Worm (Caenorhabditis elegans): ENCODE results near the gene F19B10.3.

F19B10.3 gene

ce11 chrII:3641197-3641596 lies 23.4 kb upstream of the F19B10.3 start, which contains the start of gene M151.1:
M151.1 (plus strand) TSS chrII:3641497.
- TF ChIP-seq med-1 (GFP tag; optimal IDR thresholded peaks at IDR 0.05; ENCODE audit: insufficient read depth) (no peak), ref-1 (GFP tag; conservative IDR thresholded peaks at IDR 0.05) (no peak), flt-1 (GFP tag; IDR thresholded peaks at IDR 0.05) (no peak), T22C8.4 (GFP tag; IDR thresholded peaks at IDR 0.05) (no peak), tab-1 (GFP tag; IDR thresholded peaks at IDR 0.05) (no peak), cog-1 (tag; optimal IDR thresholded peaks at IDR 0.05) (no peak), ztf-23 (GFP tag; IDR thresholded peaks at IDR 0.05) (no peak), klf-2 (GFP tag; conservative IDR thresholded peaks at IDR 0.05) (no peak), ztf-29 (GFP tag; IDR thresholded peaks at IDR 0.05) (no peak)

- TF ChIP-seq flt-1 (GFP tag; IDR thresholded peaks at IDR 0.05) (no peak), ref-1 (GFP tag; conservative IDR thresholded peaks at IDR 0.05) (no peak), klf-2 (GFP tag; conservative IDR thresholded peaks at IDR 0.05) (no peak), cog-1 (tag; optimal IDR thresholded peaks at IDR 0.05) (no peak), T22C8.4 (GFP tag; IDR thresholded peaks at IDR 0.05) (no peak), tab-1 (GFP tag; IDR thresholded peaks at IDR 0.05) (no peak), ztf-23 (GFP tag; IDR thresholded peaks at IDR 0.05) (no peak)
Measured at ce11 chrII:3647111-3647510, 17.5 kb upstream of the F19B10.3 start, which contains the start of gene fbxb-33. fbxb-33 (plus strand) TSS chrII:3647411.

- TF ChIP-seq ztf-23 (GFP tag; IDR thresholded peaks at IDR 0.05) (no peak), med-1 (GFP tag; optimal IDR thresholded peaks at IDR 0.05; ENCODE audit: insufficient read depth) (no peak), ztf-29 (GFP tag; IDR thresholded peaks at IDR 0.05) (no peak), cog-1 (tag; optimal IDR thresholded peaks at IDR 0.05) (no peak), T22C8.4 (GFP tag; IDR thresholded peaks at IDR 0.05) (no peak)
Measured at ce11 chrII:3655378-3655777, 9.2 kb upstream of the F19B10.3 start, which contains the start of gene F19B10.5. F19B10.5 (plus strand) TSS chrII:3655678.

- TF ChIP-seq ztf-29 (GFP tag; IDR thresholded peaks at IDR 0.05) (no peak), cog-1 (tag; optimal IDR thresholded peaks at IDR 0.05) (no peak)
Measured at ce11 chrII:3659776-3660175, 4.8 kb upstream of the F19B10.3 start, which contains the start of gene F19B10.4. F19B10.4 (plus strand) TSS chrII:3660076.

- TF ChIP-seq klf-2 (GFP tag; conservative IDR thresholded peaks at IDR 0.05) (no peak), med-1 (GFP tag; optimal IDR thresholded peaks at IDR 0.05; ENCODE audit: insufficient read depth) (no peak), tab-1 (GFP tag; IDR thresholded peaks at IDR 0.05) (no peak), ztf-23 (GFP tag; IDR thresholded peaks at IDR 0.05) (no peak), ztf-29 (GFP tag; IDR thresholded peaks at IDR 0.05) (no peak), cog-1 (tag; optimal IDR thresholded peaks at IDR 0.05) (no peak)
Measured at ce11 chrII:3661932-3662331, 2.6 kb upstream of the F19B10.3 start, which contains the start of gene F19B10.13. F19B10.13 (plus strand) TSS chrII:3662274.

ce11 chrII:3663796-3664195 lies 774 bp upstream of the F19B10.3 start, which contains the start of gene F19B10.6:
F19B10.6 (minus strand) TSS chrII:3663896.
- no peak for TF ChIP-seq med-1 (GFP tag; optimal IDR thresholded peaks at IDR 0.05; ENCODE audit: insufficient read depth)
- TF ChIP-seq ref-1 (GFP tag; conservative IDR thresholded peaks at IDR 0.05) = no peak
- TF ChIP-seq flt-1 (GFP tag; IDR thresholded peaks at IDR 0.05) = no peak
- no peak for TF ChIP-seq klf-2 (GFP tag; conservative IDR thresholded peaks at IDR 0.05)
- TF ChIP-seq ztf-29 (GFP tag; IDR thresholded peaks at IDR 0.05) = no peak
- no peak for TF ChIP-seq T22C8.4 (GFP tag; IDR thresholded peaks at IDR 0.05)
- TF ChIP-seq ztf-23 (GFP tag; IDR thresholded peaks at IDR 0.05) = no peak
- TF ChIP-seq tab-1 (GFP tag; IDR thresholded peaks at IDR 0.05) = no peak
- no peak for TF ChIP-seq cog-1 (tag; optimal IDR thresholded peaks at IDR 0.05)

ce11 chrII:3665181-3665580 lies 611 bp downstream of the F19B10.3 start:
- TF ChIP-seq flt-1 (GFP tag; IDR thresholded peaks at IDR 0.05) (no peak), ztf-29 (GFP tag; IDR thresholded peaks at IDR 0.05) (no peak), ref-1 (GFP tag; conservative IDR thresholded peaks at IDR 0.05) (no peak), cog-1 (tag; optimal IDR thresholded peaks at IDR 0.05) (no peak), ztf-23 (GFP tag; IDR thresholded peaks at IDR 0.05) (no peak), klf-2 (GFP tag; conservative IDR thresholded peaks at IDR 0.05) (no peak), med-1 (GFP tag; optimal IDR thresholded peaks at IDR 0.05; ENCODE audit: insufficient read depth) (no peak), T22C8.4 (GFP tag; IDR thresholded peaks at IDR 0.05) (no peak), tab-1 (GFP tag; IDR thresholded peaks at IDR 0.05) (no peak)

ce11 chrII:3669315-3669714 lies 4.7 kb downstream of the F19B10.3 start, which contains the start of gene srx-97:
srx-97 (minus strand) TSS chrII:3669415.
- TF ChIP-seq ztf-29 (GFP tag; IDR thresholded peaks at IDR 0.05) (no peak), klf-2 (GFP tag; conservative IDR thresholded peaks at IDR 0.05) (no peak), T22C8.4 (GFP tag; IDR thresholded peaks at IDR 0.05) (no peak), flt-1 (GFP tag; IDR thresholded peaks at IDR 0.05) (no peak), med-1 (GFP tag; optimal IDR thresholded peaks at IDR 0.05; ENCODE audit: insufficient read depth) (no peak), tab-1 (GFP tag; IDR thresholded peaks at IDR 0.05) (no peak), cog-1 (tag; optimal IDR thresholded peaks at IDR 0.05) (no peak), ref-1 (GFP tag; conservative IDR thresholded peaks at IDR 0.05) (no peak), ztf-23 (GFP tag; IDR thresholded peaks at IDR 0.05) (no peak)

ce11 chrII:3670956-3671355 lies 6.4 kb downstream of the F19B10.3 start, which contains the start of gene srx-98:
srx-98 (minus strand) TSS chrII:3671056.
- no peak for TF ChIP-seq flt-1 (GFP tag; IDR thresholded peaks at IDR 0.05)
- no peak for TF ChIP-seq ref-1 (GFP tag; conservative IDR thresholded peaks at IDR 0.05)
- no peak for TF ChIP-seq ztf-23 (GFP tag; IDR thresholded peaks at IDR 0.05)
- TF ChIP-seq cog-1 (tag; optimal IDR thresholded peaks at IDR 0.05) = no peak
- TF ChIP-seq klf-2 (GFP tag; conservative IDR thresholded peaks at IDR 0.05) = no peak
- no peak for TF ChIP-seq tab-1 (GFP tag; IDR thresholded peaks at IDR 0.05)
- no peak for TF ChIP-seq T22C8.4 (GFP tag; IDR thresholded peaks at IDR 0.05)
- no peak for TF ChIP-seq med-1 (GFP tag; optimal IDR thresholded peaks at IDR 0.05; ENCODE audit: insufficient read depth)
- TF ChIP-seq ztf-29 (GFP tag; IDR thresholded peaks at IDR 0.05) = no peak

- TF ChIP-seq cog-1 (tag; optimal IDR thresholded peaks at IDR 0.05) = no peak
- no peak for TF ChIP-seq med-1 (GFP tag; optimal IDR thresholded peaks at IDR 0.05; ENCODE audit: insufficient read depth)
- no peak for TF ChIP-seq ztf-23 (GFP tag; IDR thresholded peaks at IDR 0.05)
- no peak for TF ChIP-seq klf-2 (GFP tag; conservative IDR thresholded peaks at IDR 0.05)
- no peak for TF ChIP-seq ref-1 (GFP tag; conservative IDR thresholded peaks at IDR 0.05)
- no peak for TF ChIP-seq flt-1 (GFP tag; IDR thresholded peaks at IDR 0.05)
- no peak for TF ChIP-seq ztf-29 (GFP tag; IDR thresholded peaks at IDR 0.05)
- TF ChIP-seq T22C8.4 (GFP tag; IDR thresholded peaks at IDR 0.05) = no peak
- no peak for TF ChIP-seq tab-1 (GFP tag; IDR thresholded peaks at IDR 0.05)
Measured at ce11 chrII:3673493-3673892, 8.9 kb downstream of the F19B10.3 start, which contains the start of gene sea-1. sea-1 (minus strand) TSS chrII:3673593.
